Worm (Caenorhabditis elegans): Measurements from ENCODE around the gene Y6E2A.1.
"Not testable (repeated sequence)": the region's sequence is repeated elsewhere in the genome, so short reads cannot be mapped to it uniquely, and the experiment has no call there.

Gene Y6E2A.1

DNA sequence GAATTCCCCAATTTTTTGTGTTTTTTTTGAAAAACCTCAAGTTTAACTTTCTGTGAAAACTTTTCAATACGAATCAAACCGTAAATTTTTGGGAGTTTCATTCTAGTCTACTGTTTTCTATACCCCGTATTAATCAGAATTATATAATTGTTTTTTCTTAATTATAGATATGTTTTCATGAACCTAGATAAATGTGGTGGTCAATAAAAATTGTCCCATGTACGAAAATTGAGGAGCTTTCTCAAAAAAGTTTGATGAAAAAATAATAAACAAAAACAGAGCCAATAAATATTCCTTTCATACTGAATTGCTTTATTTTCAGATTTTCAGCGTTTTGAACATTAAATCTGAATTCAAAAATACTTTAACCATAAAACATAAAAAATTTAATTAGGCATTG lies at the start of gene Y6E2A.1:
Gene Y6E2A.1, minus strand, starts transcription at position 101 of the 400 bp plus-strand sequence.
- no peak for TF ChIP-seq T22C8.4 (GFP tag; IDR thresholded peaks at IDR 0.05)
- no peak for TF ChIP-seq ref-1 (GFP tag; conservative IDR thresholded peaks at IDR 0.05)
- no peak for TF ChIP-seq ztf-29 (GFP tag; IDR thresholded peaks at IDR 0.05)
- TF ChIP-seq ztf-23 (GFP tag; IDR thresholded peaks at IDR 0.05), result no peak
- no peak for TF ChIP-seq cog-1 (tag; optimal IDR thresholded peaks at IDR 0.05)
- TF ChIP-seq klf-2 (GFP tag; conservative IDR thresholded peaks at IDR 0.05), result no peak
- no peak for TF ChIP-seq med-1 (GFP tag; optimal IDR thresholded peaks at IDR 0.05; ENCODE audit: insufficient read depth)
- no peak for TF ChIP-seq flt-1 (GFP tag; IDR thresholded peaks at IDR 0.05)
- TF ChIP-seq tab-1 (GFP tag; IDR thresholded peaks at IDR 0.05), result no peak

DNA sequence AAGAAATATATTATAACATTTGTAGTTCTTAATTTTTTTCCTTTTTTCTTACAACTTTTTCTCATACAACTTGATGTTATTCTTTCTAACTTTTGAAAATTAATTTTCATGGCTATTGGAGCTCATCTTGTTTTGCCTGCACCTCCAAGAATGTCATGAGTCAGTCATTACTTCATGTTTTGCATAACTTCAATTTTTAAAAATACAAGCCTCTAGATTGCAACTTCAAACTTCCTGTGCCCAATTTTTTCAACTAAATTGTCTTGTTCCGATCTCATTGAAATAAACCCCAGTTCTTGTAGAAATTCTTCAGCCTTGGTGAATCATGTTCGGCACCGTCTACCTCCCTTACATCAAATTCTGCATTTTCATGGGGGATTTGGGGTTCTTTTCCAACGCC lies 48.1 kb upstream of the Y6E2A.1 start, which contains the start of gene str-9:
Gene str-9, plus strand, starts transcription at position 301 of the 400 bp plus-strand sequence.
- TF ChIP-seq cog-1 (tag; optimal IDR thresholded peaks at IDR 0.05), result no peak
- TF ChIP-seq med-1 (GFP tag; optimal IDR thresholded peaks at IDR 0.05; ENCODE audit: insufficient read depth), result no peak
- no peak for TF ChIP-seq flt-1 (GFP tag; IDR thresholded peaks at IDR 0.05)
- no peak for TF ChIP-seq ztf-29 (GFP tag; IDR thresholded peaks at IDR 0.05)
- TF ChIP-seq ztf-23 (GFP tag; IDR thresholded peaks at IDR 0.05), result no peak
- no peak for TF ChIP-seq klf-2 (GFP tag; conservative IDR thresholded peaks at IDR 0.05)
- TF ChIP-seq ref-1 (GFP tag; conservative IDR thresholded peaks at IDR 0.05), result no peak
- no peak for TF ChIP-seq tab-1 (GFP tag; IDR thresholded peaks at IDR 0.05)

DNA sequence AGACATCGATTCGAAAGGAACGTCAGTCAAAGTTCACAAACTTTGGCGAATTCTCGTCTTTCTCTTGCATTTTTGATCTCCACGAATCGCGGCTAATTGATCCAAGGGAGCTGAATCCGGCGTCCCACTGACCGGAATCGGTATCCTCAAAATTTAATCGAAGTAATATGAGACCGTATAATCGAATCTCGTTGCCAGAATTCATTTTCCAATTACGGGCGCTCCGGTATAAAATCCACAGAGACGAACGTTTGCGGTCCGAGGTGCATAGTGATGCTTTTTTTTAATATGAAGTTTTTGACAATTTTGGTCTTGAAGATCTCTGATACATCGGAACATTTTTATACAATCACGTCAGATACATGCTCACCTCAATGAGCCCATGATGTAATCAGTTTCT lies 47.3 kb upstream of the Y6E2A.1 start:
- TF ChIP-seq ztf-29 (GFP tag; IDR thresholded peaks at IDR 0.05), result no peak
- TF ChIP-seq ztf-23 (GFP tag; IDR thresholded peaks at IDR 0.05), result no peak
- TF ChIP-seq tab-1 (GFP tag; IDR thresholded peaks at IDR 0.05), result no peak
- no peak for TF ChIP-seq T22C8.4 (GFP tag; IDR thresholded peaks at IDR 0.05)
- no peak for TF ChIP-seq med-1 (GFP tag; optimal IDR thresholded peaks at IDR 0.05; ENCODE audit: insufficient read depth)

DNA sequence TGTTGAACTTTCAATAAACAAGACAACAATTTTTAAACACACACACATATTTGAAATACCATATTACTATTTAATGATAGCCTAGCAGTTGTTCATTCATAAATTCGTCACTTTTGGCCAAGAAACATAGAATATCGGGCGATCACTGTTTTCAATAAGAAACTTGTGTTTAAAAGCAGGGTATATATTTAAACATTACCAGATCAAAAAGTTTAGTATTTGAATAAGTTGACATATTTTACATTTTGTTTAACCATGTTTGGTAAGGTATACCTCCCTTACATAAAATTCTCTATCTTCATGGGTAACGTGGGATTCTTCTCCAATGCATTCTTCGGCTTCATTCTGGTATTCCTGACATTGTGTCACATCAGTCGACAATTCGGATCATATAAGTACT lies 44.4 kb upstream of the Y6E2A.1 start, which contains the start of gene str-8:
Gene str-8, plus strand, starts transcription at position 301 of the 400 bp plus-strand sequence.
- TF ChIP-seq cog-1 (tag; optimal IDR thresholded peaks at IDR 0.05); ztf-29 (GFP tag; IDR thresholded peaks at IDR 0.05); T22C8.4 (GFP tag; IDR thresholded peaks at IDR 0.05): not testable (repeated sequence)

DNA sequence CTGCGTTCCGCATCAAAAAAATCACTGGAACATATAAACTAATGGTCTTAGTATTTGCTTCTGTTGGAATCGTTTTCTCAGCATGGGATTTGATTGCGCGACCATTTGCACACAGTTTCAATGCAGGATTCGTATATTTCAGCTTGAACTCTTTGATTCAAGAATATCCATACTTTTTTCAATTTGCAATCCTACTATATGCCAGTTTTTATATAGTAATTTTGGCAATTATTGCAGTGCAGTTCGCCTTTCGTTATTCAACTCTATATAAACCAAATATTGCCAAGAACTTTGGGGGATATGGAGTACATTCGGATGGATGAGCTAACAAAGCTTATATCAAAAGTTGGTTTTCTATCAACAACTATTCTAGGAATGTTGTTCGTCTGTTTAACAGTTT lies 42.6 kb upstream of the Y6E2A.1 start, which contains the start of gene str-5:
Gene str-5, plus strand, starts transcription at position 301 of the 400 bp plus-strand sequence.
- TF ChIP-seq ref-1 (GFP tag; conservative IDR thresholded peaks at IDR 0.05); cog-1 (tag; optimal IDR thresholded peaks at IDR 0.05); tab-1 (GFP tag; IDR thresholded peaks at IDR 0.05): not testable (repeated sequence)

DNA sequence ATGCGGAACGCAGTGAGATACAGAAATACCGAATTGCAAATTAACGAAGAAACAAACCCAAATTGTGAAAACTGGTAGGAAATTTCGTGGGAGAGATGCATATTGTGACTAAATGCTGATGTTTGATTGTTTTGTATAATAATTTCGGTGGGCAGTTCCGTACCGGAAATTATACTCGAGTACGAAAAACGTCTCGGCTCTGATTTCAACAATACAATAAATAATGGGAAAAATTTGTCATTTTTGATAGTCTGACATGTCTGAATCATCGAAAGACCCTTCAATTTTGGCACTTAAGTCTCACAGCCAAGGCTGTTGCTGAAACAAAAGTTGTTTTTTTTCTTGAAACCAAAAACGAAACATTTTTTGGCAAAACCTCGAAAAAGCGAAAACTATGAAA lies 41.7 kb upstream of the Y6E2A.1 start, which contains the start of gene str-43:
Gene str-43, minus strand, starts transcription at position 101 of the 400 bp plus-strand sequence.
- no peak for TF ChIP-seq med-1 (GFP tag; optimal IDR thresholded peaks at IDR 0.05; ENCODE audit: insufficient read depth)
- no peak for TF ChIP-seq ref-1 (GFP tag; conservative IDR thresholded peaks at IDR 0.05)
- TF ChIP-seq T22C8.4 (GFP tag; IDR thresholded peaks at IDR 0.05), result no peak
- TF ChIP-seq cog-1 (tag; optimal IDR thresholded peaks at IDR 0.05), result no peak
- TF ChIP-seq flt-1 (GFP tag; IDR thresholded peaks at IDR 0.05), result no peak
- no peak for TF ChIP-seq tab-1 (GFP tag; IDR thresholded peaks at IDR 0.05)
- TF ChIP-seq klf-2 (GFP tag; conservative IDR thresholded peaks at IDR 0.05), result no peak
- no peak for TF ChIP-seq ztf-29 (GFP tag; IDR thresholded peaks at IDR 0.05)
- TF ChIP-seq ztf-23 (GFP tag; IDR thresholded peaks at IDR 0.05), result no peak

DNA sequence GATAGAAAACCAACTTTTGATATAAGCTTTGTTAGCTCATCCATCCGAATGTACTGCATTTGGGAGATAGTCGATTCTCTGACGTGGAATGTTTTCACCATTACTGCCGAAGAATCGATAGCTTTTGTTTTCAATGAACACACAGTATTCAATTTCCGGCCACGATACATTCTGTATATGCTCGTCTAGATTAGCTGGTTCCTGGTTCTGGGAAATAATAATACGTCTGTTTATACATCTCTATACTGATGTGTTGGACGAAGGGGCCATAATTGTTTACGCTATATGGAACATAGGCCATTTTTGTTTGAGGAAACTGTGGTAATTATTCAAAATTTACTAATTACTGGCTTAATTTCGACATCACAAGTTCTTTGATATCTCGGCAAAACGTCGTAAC lies 39.8 kb upstream of the Y6E2A.1 start, which contains the start of gene str-6:
Gene str-6, minus strand, starts transcription at position 101 of the 400 bp plus-strand sequence.
- TF ChIP-seq med-1 (GFP tag; optimal IDR thresholded peaks at IDR 0.05; ENCODE audit: insufficient read depth), result no peak
- TF ChIP-seq ref-1 (GFP tag; conservative IDR thresholded peaks at IDR 0.05), result no peak
- TF ChIP-seq ztf-23 (GFP tag; IDR thresholded peaks at IDR 0.05), result no peak
- TF ChIP-seq cog-1 (tag; optimal IDR thresholded peaks at IDR 0.05), result no peak
- no peak for TF ChIP-seq tab-1 (GFP tag; IDR thresholded peaks at IDR 0.05)
- TF ChIP-seq T22C8.4 (GFP tag; IDR thresholded peaks at IDR 0.05), result no peak
- TF ChIP-seq ztf-29 (GFP tag; IDR thresholded peaks at IDR 0.05), result no peak
- TF ChIP-seq klf-2 (GFP tag; conservative IDR thresholded peaks at IDR 0.05), result no peak
- TF ChIP-seq flt-1 (GFP tag; IDR thresholded peaks at IDR 0.05), result no peak

DNA sequence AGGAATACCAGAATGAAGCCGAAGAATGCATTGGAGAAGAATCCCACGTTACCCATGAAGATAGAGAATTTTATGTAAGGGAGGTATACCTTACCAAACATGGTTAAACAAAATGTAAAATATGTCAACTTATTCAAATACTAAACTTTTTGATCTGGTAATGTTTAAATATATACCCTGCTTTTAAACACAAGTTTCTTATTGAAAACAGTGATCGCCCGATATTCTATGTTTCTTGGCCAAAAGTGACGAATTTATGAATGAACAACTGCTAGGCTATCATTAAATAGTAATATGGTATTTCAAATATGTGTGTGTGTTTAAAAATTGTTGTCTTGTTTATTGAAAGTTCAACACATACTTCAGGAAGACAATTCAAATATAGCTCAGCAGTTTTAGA lies 38.0 kb upstream of the Y6E2A.1 start, which contains the start of gene T23D5.8:
Gene T23D5.8, minus strand, starts transcription at position 101 of the 400 bp plus-strand sequence.
- not testable (repeated sequence) for TF ChIP-seq ref-1 (GFP tag; conservative IDR thresholded peaks at IDR 0.05); tab-1 (GFP tag; IDR thresholded peaks at IDR 0.05); ztf-29 (GFP tag; IDR thresholded peaks at IDR 0.05)

DNA sequence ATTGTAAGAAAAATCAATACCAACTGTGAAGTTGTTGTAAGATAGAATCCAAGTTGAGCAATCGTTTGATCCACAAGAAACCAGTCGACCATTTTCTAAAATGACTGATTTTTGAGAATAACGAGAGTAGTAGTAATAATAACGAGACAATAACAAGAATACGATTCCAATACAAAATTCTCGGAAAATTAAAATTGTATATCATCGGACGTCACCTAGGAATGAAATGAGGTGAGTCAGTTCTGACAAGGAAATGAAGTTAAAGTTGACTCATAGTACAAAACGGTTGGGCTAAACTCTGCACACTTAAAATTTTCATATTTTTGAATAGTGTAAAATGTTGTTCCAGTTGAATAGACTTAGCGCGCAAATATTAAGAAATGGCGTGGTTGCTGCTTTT lies 34.1 kb upstream of the Y6E2A.1 start, which contains the start of gene str-19:
Gene str-19, minus strand, starts transcription at position 101 of the 400 bp plus-strand sequence.
- not testable (repeated sequence) for TF ChIP-seq ref-1 (GFP tag; conservative IDR thresholded peaks at IDR 0.05); tab-1 (GFP tag; IDR thresholded peaks at IDR 0.05); cog-1 (tag; optimal IDR thresholded peaks at IDR 0.05)

DNA sequence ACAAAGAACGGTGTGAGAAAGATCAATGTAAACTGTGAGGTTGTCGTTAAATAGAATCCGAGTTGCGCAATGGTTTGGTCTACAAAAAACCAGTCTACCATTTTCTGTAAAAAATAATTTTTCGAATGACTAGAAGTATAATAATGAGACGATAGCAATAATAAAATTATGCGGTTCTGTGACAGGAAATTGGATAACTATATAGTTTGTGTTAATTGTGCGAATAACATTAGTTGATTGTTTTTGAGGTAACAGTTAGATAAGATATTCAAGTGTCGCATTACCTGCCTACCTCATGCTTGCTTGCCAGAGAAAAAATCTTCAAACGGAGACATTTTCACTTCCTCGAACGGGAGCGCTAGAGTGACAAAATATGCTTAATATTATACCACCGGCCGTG lies 31.6 kb upstream of the Y6E2A.1 start, which contains the start of gene str-18:
Gene str-18, minus strand, starts transcription at position 101 of the 400 bp plus-strand sequence.
- TF ChIP-seq ref-1 (GFP tag; conservative IDR thresholded peaks at IDR 0.05), result no peak

DNA sequence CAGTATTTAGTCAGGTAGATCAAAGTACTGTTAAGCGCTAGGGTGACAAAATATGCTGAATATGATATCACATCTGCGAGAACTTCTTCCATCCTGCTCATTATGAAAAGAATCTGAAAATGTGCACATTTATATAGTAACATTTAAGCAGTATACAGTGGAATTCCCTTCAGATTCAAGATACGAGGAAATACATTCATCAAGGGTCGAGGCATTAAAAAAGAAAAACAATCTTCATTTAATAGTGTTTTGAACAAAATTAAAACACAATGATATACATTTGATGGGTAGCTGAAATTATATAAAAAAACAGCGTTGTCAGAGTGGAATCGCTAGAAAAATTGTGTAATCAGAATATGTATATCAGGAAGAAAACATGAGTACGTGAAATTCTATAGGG lies 25.4 kb upstream of the Y6E2A.1 start, which contains the start of gene str-27:
Gene str-27, minus strand, starts transcription at position 101 of the 400 bp plus-strand sequence.
- TF ChIP-seq ztf-29 (GFP tag; IDR thresholded peaks at IDR 0.05), result no peak
- no peak for TF ChIP-seq med-1 (GFP tag; optimal IDR thresholded peaks at IDR 0.05; ENCODE audit: insufficient read depth)
- TF ChIP-seq cog-1 (tag; optimal IDR thresholded peaks at IDR 0.05), result no peak
- no peak for TF ChIP-seq tab-1 (GFP tag; IDR thresholded peaks at IDR 0.05)
- no peak for TF ChIP-seq ztf-23 (GFP tag; IDR thresholded peaks at IDR 0.05)
- no peak for TF ChIP-seq T22C8.4 (GFP tag; IDR thresholded peaks at IDR 0.05)
- no peak for TF ChIP-seq ref-1 (GFP tag; conservative IDR thresholded peaks at IDR 0.05)
